Fruit fly (Drosophila melanogaster): ENCODE measurements around the gene pns.

The pns gene

DNA sequence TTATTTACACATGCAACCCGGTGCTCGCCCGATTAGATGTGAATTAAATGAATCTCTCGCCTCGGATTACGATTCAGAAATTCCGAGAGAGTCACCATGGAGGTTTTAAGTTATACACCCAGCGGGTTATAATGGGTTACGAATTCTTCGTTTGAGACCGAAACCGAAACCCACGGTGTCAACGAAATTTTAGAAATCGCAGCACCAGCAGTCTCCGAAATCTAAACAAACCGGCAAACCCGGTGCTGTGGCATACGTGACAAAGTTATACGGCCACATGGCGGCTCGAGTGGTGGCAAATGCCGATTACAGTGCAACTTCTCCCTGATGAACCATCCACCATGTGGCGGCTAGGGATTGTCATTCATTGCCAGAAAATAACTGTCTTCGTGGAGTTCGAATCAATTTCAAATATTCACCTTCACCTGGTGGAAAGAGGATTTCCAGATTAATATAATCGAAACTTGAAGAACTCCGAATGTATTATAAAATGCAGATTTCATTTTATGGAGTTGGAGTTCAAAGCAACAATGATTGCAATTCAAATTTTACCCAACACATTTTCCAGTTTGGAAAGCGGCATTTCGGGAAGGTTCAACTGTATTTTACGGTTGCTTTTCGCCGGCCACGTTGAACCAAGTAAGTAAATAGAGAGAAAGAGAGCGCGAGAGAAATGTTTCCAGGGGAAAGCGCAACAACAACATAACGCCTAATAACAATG is 21.0 kb upstream of the pns start (continued):
- TF ChIP-seq inv (GFP tag; IDR thresholded peaks at IDR 0.05; ENCODE audit: partially characterized antibody) (no peak), al (GFP tag; IDR thresholded peaks at IDR 0.05) (no peak), CHES-1-like (GFP tag; optimal IDR thresholded peaks at IDR 0.05) (peak; percentile 62), zen2 (GFP tag; IDR thresholded peaks at IDR 0.05; ENCODE audit: partially characterized antibody) (no peak), pita (GFP tag; optimal IDR thresholded peaks at IDR 0.05) (no peak), Ssrp (tag; optimal IDR thresholded peaks at IDR 0.05) (peak; percentile 81), Jarid2 (GFP tag; optimal IDR thresholded peaks at IDR 0.05) (peak; percentile 8), maf-S (GFP tag; optimal IDR thresholded peaks at IDR 0.05) (peak; percentile 31), CG13624 (GFP tag; optimal IDR thresholded peaks at IDR 0.05) (peak; percentile 54), Myb (GFP tag; optimal IDR thresholded peaks at IDR 0.05) (no peak), CG6654 (GFP tag; optimal IDR thresholded peaks at IDR 0.05) (peak; percentile 41), Opbp (GFP tag; IDR thresholded peaks at IDR 0.05; ENCODE audit: partially characterized antibody) (no peak), Nf-YB (GFP tag; optimal IDR thresholded peaks at IDR 0.05) (peak; percentile 33), trh (GFP tag; optimal IDR thresholded peaks at IDR 0.05) (peak; percentile 54), CG6854 (GFP tag; optimal IDR thresholded peaks at IDR 0.05) (no peak), lab (GFP tag; optimal IDR thresholded peaks at IDR 0.05) (peak; percentile 61), NfI (GFP tag; optimal IDR thresholded peaks at IDR 0.05) (peak; percentile 68), Ptx1 (GFP tag; IDR thresholded peaks at IDR 0.05) (peak; percentile 70), CG9797 (GFP tag; optimal IDR thresholded peaks at IDR 0.05) (peak; percentile 8), bcd (GFP tag; optimal IDR thresholded peaks at IDR 0.05) (peak; percentile 60), sr (GFP tag; IDR thresholded peaks at IDR 0.05) (no peak), Dip2 (GFP tag; IDR thresholded peaks at IDR 0.05) (no peak), phol (tag; optimal IDR thresholded peaks at IDR 0.05) (peak; percentile 86), Gug (GFP tag; IDR thresholded peaks at IDR 0.05) (peak; percentile 45; the same call in 3 of the 4 replicates), CG34422 (GFP tag; IDR thresholded peaks at IDR 0.05) (peak; percentile 57; the same call in 1 of the 3 replicates), CG4730 (GFP tag; IDR thresholded peaks at IDR 0.05) (peak; percentile 41), ac (GFP tag; optimal IDR thresholded peaks at IDR 0.05) (peak; percentile 6), pb (GFP tag; optimal IDR thresholded peaks at IDR 0.05) (peak; percentile 19), lov (optimal IDR thresholded peaks at IDR 0.05) (no peak), lov (GFP tag; IDR thresholded peaks at IDR 0.05) (no peak), CG18764 (GFP tag; optimal IDR thresholded peaks at IDR 0.05) (peak; percentile 33), Dp (GFP tag; optimal IDR thresholded peaks at IDR 0.05) (no peak), D19A (tag; optimal IDR thresholded peaks at IDR 0.05) (peak; percentile 67), Side (GFP tag; optimal IDR thresholded peaks at IDR 0.05) (peak; percentile 4), Atf3 (GFP tag; optimal IDR thresholded peaks at IDR 0.05) (peak; percentile 32), NC2α (GFP tag; optimal IDR thresholded peaks at IDR 0.05) (peak; percentile 10), tin (GFP tag; optimal IDR thresholded peaks at IDR 0.05) (peak; percentile 78), chinmo (GFP tag; IDR thresholded peaks at IDR 0.05; ENCODE audit: partially characterized antibody) (no peak), CG12744 (GFP tag; optimal IDR thresholded peaks at IDR 0.05) (peak; percentile 16), CG14667 (GFP tag; IDR thresholded peaks at IDR 0.05) (no peak), CG15601 (tag; optimal IDR thresholded peaks at IDR 0.05) (peak; percentile 82), CG3995 (GFP tag; optimal IDR thresholded peaks at IDR 0.05) (peak; percentile 43), CG11723 (GFP tag; optimal IDR thresholded peaks at IDR 0.05) (peak; percentile 74), CG5245 (GFP tag; optimal IDR thresholded peaks at IDR 0.05) (peak; percentile 40), otp (GFP tag; IDR thresholded peaks at IDR 0.05) (peak; percentile 53; the same call in 1 of the 3 replicates), CG7786 (GFP tag; optimal IDR thresholded peaks at IDR 0.05) (peak; percentile 66), Aef1 (GFP tag; IDR thresholded peaks at IDR 0.05) (peak; percentile 37; the same call in 1 of the 3 replicates), Chrac-16 (GFP tag; optimal IDR thresholded peaks at IDR 0.05) (peak; percentile 76), sug (tag; optimal IDR thresholded peaks at IDR 0.05) (no peak), ham (GFP tag; IDR thresholded peaks at IDR 0.05) (no peak)

Measured in whole organism, embryonic.